Worm (Caenorhabditis elegans) whole organism, early embryonic: ENCODE results near the gene Y54B9A.1.

Experiments used
- B0310.2 ChIP-seq: sonication (generic microtip); optimal IDR thresholded peaks from 2 replicates; lab custom pipeline; 2016; ENCODE audit warnings: mild to moderate bottlenecking, missing genetic modification characterization, missing compliant biosample characterization
- F13C5.2 ChIP-seq: sonication (generic microtip); optimal IDR thresholded peaks from 2 replicates; lab custom pipeline; 2017; ENCODE audit warnings: mild to moderate bottlenecking, missing genetic modification characterization, inconsistent platforms, missing compliant biosample characterization
- aly-1 ChIP-seq: sonication (generic microtip); optimal IDR thresholded peaks from 2 replicates; lab custom pipeline; 2016; ENCODE audit warnings: missing genetic modification characterization, missing compliant biosample characterization
- ama-1 ChIP-seq: fragments of 150-350 bp; optimal IDR thresholded peaks from 2 replicates; lab custom pipeline; 2014
- ceh-13 ChIP-seq: fragments of 200-800 bp; sonication (Bioruptor generic); optimal IDR thresholded peaks from 2 replicates; lab custom pipeline; 2018; ENCODE audit warnings: mild to moderate bottlenecking, missing genetic modification characterization, missing compliant biosample characterization
- ceh-36 ChIP-seq: sonication (generic microtip); optimal IDR thresholded peaks from 2 replicates; lab custom pipeline; 2016; ENCODE audit warnings: missing genetic modification characterization, inconsistent platforms, missing compliant biosample characterization
- ets-7 ChIP-seq: sonication (generic microtip); optimal IDR thresholded peaks from 2 replicates; lab custom pipeline; 2016; ENCODE audit warnings: missing genotype, missing genetic modification characterization, missing compliant biosample characterization
- flt-1 ChIP-seq: fragments of 200-800 bp; sonication (Bioruptor generic); IDR thresholded peaks from 2 replicates; pipeline ENCODE4 v1.3.6; 2022; ENCODE audit warnings: missing genetic modification characterization, missing compliant biosample characterization
- hmbx-1 ChIP-seq: sonication (generic microtip); optimal IDR thresholded peaks from 2 replicates; lab custom pipeline; 2016; ENCODE audit warnings: mild to moderate bottlenecking, missing genetic modification characterization, missing compliant biosample characterization
- hmg-4 ChIP-seq: fragments of 200-800 bp; sonication (Bioruptor generic); optimal IDR thresholded peaks from 2 replicates; lab custom pipeline; 2018; ENCODE audit warnings: mild to moderate bottlenecking, missing genetic modification characterization, missing compliant biosample characterization
- hnd-1 ChIP-seq: sonication (generic microtip); optimal IDR thresholded peaks from 2 replicates; lab custom pipeline; 2016; ENCODE audit warnings: missing genetic modification characterization, missing compliant biosample characterization
- pes-1 ChIP-seq: fragments of 200-800 bp; sonication (Bioruptor generic); IDR thresholded peaks from 2 replicates; pipeline ENCODE4 v1.3.6; 2022; ENCODE audit warnings: missing genetic modification reagents, missing genetic modification characterization, missing compliant biosample characterization
- scrt-1 ChIP-seq: fragments of 200-800 bp; sonication (Bioruptor generic); IDR thresholded peaks from 2 replicates; pipeline ENCODE4 v1.3.6; 2022; ENCODE audit warnings: missing genetic modification characterization, missing compliant biosample characterization
- sea-1 ChIP-seq: fragments of 200-800 bp; sonication (Bioruptor generic); conservative IDR thresholded peaks from 2 replicates; pipeline ENCODE4 v1.3.6; 2022; ENCODE audit warnings: missing genetic modification characterization, missing compliant biosample characterization
- tbx-11 ChIP-seq: fragments of 200-800 bp; sonication (Bioruptor generic); IDR thresholded peaks from 2 replicates; pipeline ENCODE4 v1.3.6; 2022; ENCODE audit warnings: missing genetic modification characterization, missing compliant biosample characterization
- tbx-37 ChIP-seq: fragments of 200-800 bp; sonication (Bioruptor generic); conservative IDR thresholded peaks from 2 replicates; pipeline ENCODE4 v1.3.6; 2022; ENCODE audit warnings: missing genetic modification reagents, missing genetic modification characterization, missing compliant biosample characterization
- tra-4 ChIP-seq: sonication (generic microtip); optimal IDR thresholded peaks from 2 replicates; lab custom pipeline; 2017; ENCODE audit warnings: missing genetic modification characterization, missing compliant biosample characterization

Y54B9A.1 gene

DNA sequence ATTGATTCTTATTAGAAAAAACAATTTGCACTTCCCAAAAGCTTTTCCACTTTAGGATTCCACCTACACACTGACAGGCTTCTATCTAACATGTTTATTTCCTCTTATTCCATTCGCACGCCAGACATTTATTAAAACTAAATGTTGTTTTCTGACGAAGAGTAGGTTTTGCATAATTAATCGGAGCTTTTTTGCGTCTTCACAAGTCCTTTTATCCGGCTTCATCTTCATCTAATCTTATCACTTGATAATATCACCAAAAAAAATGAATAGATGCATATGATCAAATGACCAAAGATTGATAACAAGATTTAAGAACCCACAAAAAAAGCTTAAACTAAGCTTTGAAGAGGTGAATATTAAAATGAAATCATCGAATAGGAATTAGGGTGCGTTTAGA lies 26.2 kb upstream of the Y54B9A.1 start:
- TF ChIP-seq B0310.2 (tag; lab: Kevin White, UChicago) (no peak), scrt-1 (GFP tag; lab: Robert Waterston, UW) (no peak), flt-1 (GFP tag; lab: Robert Waterston, UW) (no peak), hmbx-1 (no peak), tra-4 (tag; lab: Kevin White, UChicago) (no peak), ceh-36 (tag; lab: Kevin White, UChicago) (no peak), ama-1 (no peak), ets-7 (tag; lab: Kevin White, UChicago) (no peak), tbx-11 (GFP tag; lab: Robert Waterston, UW) (no peak), aly-1 (tag; lab: Kevin White, UChicago) (no peak), pes-1 (GFP tag; lab: Robert Waterston, UW) (no peak), hmg-4 (GFP tag; lab: Kevin White, UChicago) (no peak), F13C5.2 (tag; lab: Kevin White, UChicago) (no peak), tbx-37 (no peak), ceh-13 (GFP tag; lab: Kevin White, UChicago) (no peak), hnd-1 (tag; lab: Kevin White, UChicago) (no peak)

DNA sequence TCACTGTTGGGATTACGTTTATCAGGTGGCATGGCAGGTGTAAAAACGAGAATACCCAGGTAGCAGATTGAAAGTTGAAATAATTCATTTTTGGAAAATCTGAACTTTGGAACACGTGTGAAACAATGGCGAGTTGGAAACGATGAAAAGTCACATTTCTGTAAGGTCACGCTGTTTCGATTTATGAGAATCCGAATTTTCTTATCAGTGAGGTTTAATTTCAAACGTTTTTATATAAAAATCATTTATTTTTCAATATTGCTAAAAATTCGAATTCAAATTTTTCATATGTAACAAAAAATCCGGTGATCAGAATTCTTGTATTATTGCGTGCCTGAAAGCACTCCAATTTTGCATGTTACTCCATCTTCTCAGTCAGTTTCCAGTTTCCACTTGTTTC lies 23.3 kb upstream of the Y54B9A.1 start, which contains the start of gene F07D3.3:
Gene F07D3.3, minus strand, starts transcription at position 101 of the 400 bp plus-strand sequence.
- TF ChIP-seq pes-1 (GFP tag; lab: Robert Waterston, UW) = no peak
- TF ChIP-seq tbx-11 (GFP tag; lab: Robert Waterston, UW) = no peak
- TF ChIP-seq ets-7 (tag; lab: Kevin White, UChicago) = no peak
- TF ChIP-seq scrt-1 (GFP tag; lab: Robert Waterston, UW) = no peak
- TF ChIP-seq F13C5.2 (tag; lab: Kevin White, UChicago) = no peak
- no peak for TF ChIP-seq hmbx-1
- no peak for TF ChIP-seq B0310.2 (tag; lab: Kevin White, UChicago)
- TF ChIP-seq ama-1 = no peak
- TF ChIP-seq hmg-4 (GFP tag; lab: Kevin White, UChicago) = no peak
- TF ChIP-seq ceh-36 (tag; lab: Kevin White, UChicago) = no peak
- no peak for TF ChIP-seq tra-4 (tag; lab: Kevin White, UChicago)
- no peak for TF ChIP-seq flt-1 (GFP tag; lab: Robert Waterston, UW)
- TF ChIP-seq sea-1 (GFP tag; lab: Robert Waterston, UW) = no peak
- no peak for TF ChIP-seq tbx-37

DNA sequence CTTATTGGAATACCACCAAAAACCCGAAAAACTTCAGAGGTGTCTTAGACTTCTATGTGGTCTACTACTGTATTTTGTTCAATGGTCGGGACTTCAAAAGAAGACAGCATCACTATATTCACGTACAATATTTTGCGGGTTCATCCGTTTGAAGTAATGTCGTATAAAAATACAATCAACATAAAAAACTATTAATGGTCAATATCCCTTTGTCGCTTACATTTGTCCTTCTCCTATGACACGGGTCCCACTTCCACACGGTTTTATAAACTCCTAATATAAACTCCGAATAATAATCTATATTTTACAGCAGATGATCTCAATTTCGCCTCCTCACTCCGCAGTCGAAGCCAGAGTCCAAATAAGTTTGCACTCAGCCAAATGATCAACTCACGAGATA lies 18.2 kb upstream of the Y54B9A.1 start:
- TF ChIP-seq F13C5.2 (tag; lab: Kevin White, UChicago) (no peak), hnd-1 (tag; lab: Kevin White, UChicago) (no peak), tbx-11 (GFP tag; lab: Robert Waterston, UW) (no peak), flt-1 (GFP tag; lab: Robert Waterston, UW) (no peak), B0310.2 (tag; lab: Kevin White, UChicago) (no peak), hmg-4 (GFP tag; lab: Kevin White, UChicago) (no peak), sea-1 (GFP tag; lab: Robert Waterston, UW) (no peak), ets-7 (tag; lab: Kevin White, UChicago) (no peak)

DNA sequence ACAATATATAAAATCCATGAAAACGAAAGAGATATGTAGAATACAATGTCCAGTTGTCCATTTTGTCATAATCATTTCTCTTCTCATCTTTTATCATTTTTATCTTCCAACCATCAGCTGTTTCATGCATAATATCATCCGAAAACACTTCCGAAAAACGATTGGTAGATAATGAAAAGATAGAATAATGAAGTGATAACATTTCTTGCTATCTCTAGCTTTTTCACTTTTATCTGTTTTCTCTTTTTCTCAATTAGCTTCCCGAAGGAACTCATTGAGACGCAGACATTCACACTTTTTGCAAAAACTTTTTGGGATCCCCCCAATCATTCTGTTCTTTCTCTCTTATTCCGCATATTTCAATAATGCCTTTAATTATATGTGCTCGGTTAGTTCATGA lies 14.6 kb upstream of the Y54B9A.1 start:
- TF ChIP-seq pes-1 (GFP tag; lab: Robert Waterston, UW) = no peak
- TF ChIP-seq ama-1 = no peak
- TF ChIP-seq sea-1 (GFP tag; lab: Robert Waterston, UW) = no peak
- TF ChIP-seq ceh-13 (GFP tag; lab: Kevin White, UChicago) = no peak
- TF ChIP-seq hnd-1 (tag; lab: Kevin White, UChicago) = no peak
- no peak for TF ChIP-seq F13C5.2 (tag; lab: Kevin White, UChicago)
- no peak for TF ChIP-seq scrt-1 (GFP tag; lab: Robert Waterston, UW)
- TF ChIP-seq hmg-4 (GFP tag; lab: Kevin White, UChicago) = no peak
- TF ChIP-seq aly-1 (tag; lab: Kevin White, UChicago) = no peak
- TF ChIP-seq tbx-11 (GFP tag; lab: Robert Waterston, UW) = no peak
- TF ChIP-seq B0310.2 (tag; lab: Kevin White, UChicago) = no peak
- no peak for TF ChIP-seq hmbx-1
- TF ChIP-seq ceh-36 (tag; lab: Kevin White, UChicago) = no peak
- no peak for TF ChIP-seq tbx-37

DNA sequence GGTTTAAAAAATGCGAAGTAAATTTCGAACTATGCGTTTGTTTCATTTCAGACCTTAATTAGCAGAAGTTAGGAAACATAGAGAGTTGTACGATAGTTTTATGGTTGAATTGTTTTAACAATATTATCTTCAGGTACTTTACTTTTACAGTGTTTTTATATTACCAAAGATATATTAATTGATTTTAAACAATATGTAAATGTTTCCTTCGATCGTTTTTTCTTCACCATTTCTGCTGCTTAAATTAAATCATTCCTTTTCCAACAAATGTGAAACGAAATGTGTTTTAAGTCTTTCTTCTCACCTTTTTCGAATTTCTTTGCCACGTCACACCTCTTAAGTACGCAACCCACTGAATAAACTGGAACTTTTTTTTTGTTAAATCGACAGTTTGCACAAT lies 14.0 kb upstream of the Y54B9A.1 start:
- no peak for TF ChIP-seq ama-1
- no peak for TF ChIP-seq hmg-4 (GFP tag; lab: Kevin White, UChicago)
- TF ChIP-seq hnd-1 (tag; lab: Kevin White, UChicago) = no peak
- TF ChIP-seq tbx-37 = no peak
- TF ChIP-seq tbx-11 (GFP tag; lab: Robert Waterston, UW) = no peak
- TF ChIP-seq scrt-1 (GFP tag; lab: Robert Waterston, UW) = no peak
- no peak for TF ChIP-seq ceh-13 (GFP tag; lab: Kevin White, UChicago)
- no peak for TF ChIP-seq B0310.2 (tag; lab: Kevin White, UChicago)
- TF ChIP-seq tra-4 (tag; lab: Kevin White, UChicago) = no peak
- no peak for TF ChIP-seq pes-1 (GFP tag; lab: Robert Waterston, UW)
- no peak for TF ChIP-seq F13C5.2 (tag; lab: Kevin White, UChicago)
- no peak for TF ChIP-seq flt-1 (GFP tag; lab: Robert Waterston, UW)
- TF ChIP-seq ceh-36 (tag; lab: Kevin White, UChicago) = no peak
- no peak for TF ChIP-seq aly-1 (tag; lab: Kevin White, UChicago)

DNA sequence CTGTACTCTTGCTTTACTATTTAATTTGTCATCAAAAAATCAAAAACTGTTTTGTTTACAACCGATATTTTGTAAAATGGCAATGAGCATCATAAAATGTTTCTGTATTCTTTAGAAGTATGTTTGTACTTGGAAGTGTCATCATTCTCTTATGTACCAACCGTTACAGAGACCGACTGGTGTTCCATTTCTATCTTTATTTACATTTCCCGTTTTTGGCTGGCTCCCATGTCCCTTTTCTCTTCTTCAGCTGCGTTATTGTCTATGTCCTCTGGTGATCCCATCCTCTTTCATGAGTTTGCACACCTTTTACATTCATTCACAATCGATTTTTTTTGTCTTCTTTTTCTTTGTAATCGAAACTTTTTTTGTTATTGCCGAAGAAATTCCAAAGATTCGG lies 12.1 kb upstream of the Y54B9A.1 start:
- TF ChIP-seq hnd-1 (tag; lab: Kevin White, UChicago) = no peak
- TF ChIP-seq tra-4 (tag; lab: Kevin White, UChicago) = no peak
- TF ChIP-seq sea-1 (GFP tag; lab: Robert Waterston, UW) = no peak
- TF ChIP-seq ets-7 (tag; lab: Kevin White, UChicago) = no peak
- no peak for TF ChIP-seq flt-1 (GFP tag; lab: Robert Waterston, UW)
- TF ChIP-seq tbx-11 (GFP tag; lab: Robert Waterston, UW) = no peak
- TF ChIP-seq F13C5.2 (tag; lab: Kevin White, UChicago) = no peak
- no peak for TF ChIP-seq hmg-4 (GFP tag; lab: Kevin White, UChicago)
- no peak for TF ChIP-seq ceh-36 (tag; lab: Kevin White, UChicago)
- no peak for TF ChIP-seq hmbx-1
- no peak for TF ChIP-seq pes-1 (GFP tag; lab: Robert Waterston, UW)
- no peak for TF ChIP-seq B0310.2 (tag; lab: Kevin White, UChicago)
- no peak for TF ChIP-seq aly-1 (tag; lab: Kevin White, UChicago)
- TF ChIP-seq tbx-37 = no peak
- no peak for TF ChIP-seq ceh-13 (GFP tag; lab: Kevin White, UChicago)
